Fruit fly (Drosophila melanogaster) whole organism, embryonic: ENCODE measurements around the gene CG43052.

Experiments used
- Atf-2 ChIP-seq: fragments of 200-800 bp; sonication (Bioruptor generic); optimal IDR thresholded peaks from 2 replicates; lab custom pipeline; 2016; ENCODE audit warnings: missing biosample characterization, missing genetic modification characterization
- Atf6 ChIP-seq: fragments of 200-800 bp; sonication (Bioruptor generic); IDR thresholded peaks from 2 replicates; pipeline ENCODE4 v1.3.6; 2022; ENCODE audit warnings: missing biosample characterization, missing genetic modification characterization
- BEAF-32 ChIP-seq: fragments of 200-800 bp; sonication (Bioruptor generic); optimal IDR thresholded peaks from 3 replicates; lab custom pipeline; 2017; ENCODE audit warnings: missing biosample characterization, missing genetic modification characterization, mild to moderate bottlenecking, moderate library complexity, missing genetic modification reagents
- CG10147 ChIP-seq: fragments of 200-800 bp; sonication (Bioruptor generic); optimal IDR thresholded peaks from 2 replicates; lab custom pipeline; 2019; ENCODE audit warnings: missing biosample characterization, mild to moderate bottlenecking, missing genetic modification characterization, moderate library complexity
- CG13296 ChIP-seq: fragments of 200-800 bp; sonication (Bioruptor generic); optimal IDR thresholded peaks from 3 replicates; lab custom pipeline; 2018; ENCODE audit warnings: missing biosample characterization, mild to moderate bottlenecking, missing genetic modification characterization
- CG13424 ChIP-seq: fragments of 200-800 bp; sonication (Bioruptor generic); optimal IDR thresholded peaks from 2 replicates; lab custom pipeline; 2019; ENCODE audit warnings: missing biosample characterization, mild to moderate bottlenecking, missing genetic modification characterization, moderate library complexity
- CG15514 ChIP-seq: fragments of 200-800 bp; sonication (Bioruptor generic); optimal IDR thresholded peaks from 3 replicates; lab custom pipeline; 2017; ENCODE audit warnings: missing biosample characterization, missing genetic modification characterization, mild to moderate bottlenecking, moderate library complexity, missing genetic modification reagents
- CG15601 ChIP-seq: fragments of 200-800 bp; sonication (Bioruptor generic); optimal IDR thresholded peaks from 3 replicates; lab custom pipeline; 2019; ENCODE audit warnings: missing biosample characterization, mild to moderate bottlenecking, missing genetic modification characterization, moderate library complexity
- CG16863 ChIP-seq: fragments of 200-800 bp; sonication (Bioruptor generic); optimal IDR thresholded peaks from 3 replicates; lab custom pipeline; 2016; ENCODE audit warnings: missing biosample characterization, missing genetic modification characterization
- CG17361 ChIP-seq: fragments of 200-800 bp; sonication (Bioruptor generic); IDR thresholded peaks from 3 replicates; pipeline ENCODE4 v1.3.6; 2022; ENCODE audit warnings: missing biosample characterization, missing genetic modification characterization
- CG17912 ChIP-seq: fragments of 200-800 bp; sonication (Bioruptor generic); optimal IDR thresholded peaks from 2 replicates; lab custom pipeline; 2018; ENCODE audit warnings: missing biosample characterization, mild to moderate bottlenecking, missing genetic modification characterization
- CG18476 ChIP-seq: fragments of 200-800 bp; sonication (Bioruptor generic); optimal IDR thresholded peaks from 2 replicates; lab custom pipeline; 2016; ENCODE audit warnings: missing biosample characterization, mild to moderate bottlenecking, missing genetic modification characterization
- CG2202 ChIP-seq: fragments of 200-800 bp; sonication (Bioruptor generic); optimal IDR thresholded peaks from 2 replicates; lab custom pipeline; 2018; ENCODE audit warnings: missing biosample characterization, mild to moderate bottlenecking, missing genetic modification characterization
- CG31224 ChIP-seq: fragments of 200-800 bp; sonication (Bioruptor generic); IDR thresholded peaks from 2 replicates; pipeline ENCODE4 v1.3.6; 2022; ENCODE audit warnings: missing biosample characterization, missing genetic modification characterization
- CG31441 ChIP-seq: fragments of 200-800 bp; sonication (Bioruptor generic); IDR thresholded peaks from 2 replicates; pipeline ENCODE4 v1.3.6; 2022; ENCODE audit warnings: missing biosample characterization, missing genetic modification characterization
- CG5180 ChIP-seq: fragments of 200-800 bp; sonication (Bioruptor generic); optimal IDR thresholded peaks from 3 replicates; lab custom pipeline; 2017; ENCODE audit warnings: missing biosample characterization, missing genetic modification characterization, mild to moderate bottlenecking, moderate library complexity, missing genetic modification reagents
- CG5245 ChIP-seq: fragments of 200-800 bp; sonication (Bioruptor generic); optimal IDR thresholded peaks from 3 replicates; lab custom pipeline; 2016; ENCODE audit warnings: missing biosample characterization, missing genetic modification characterization
- CG6813 ChIP-seq: fragments of 200-800 bp; sonication (Bioruptor generic); optimal IDR thresholded peaks from 2 replicates; lab custom pipeline; 2017; ENCODE audit warnings: missing biosample characterization, missing genetic modification characterization, mild to moderate bottlenecking, moderate library complexity, missing genetic modification reagents
- CG7987 ChIP-seq: fragments of 200-800 bp; sonication (Bioruptor generic); optimal IDR thresholded peaks from 2 replicates; lab custom pipeline; 2018; ENCODE audit warnings: missing biosample characterization, mild to moderate bottlenecking, missing genetic modification characterization, moderate library complexity
- D ChIP-seq, 2 experiments: fragments of 200-800 bp in 1 of 2; fragments of >200 bp in 1 of 2; sonication (Bioruptor generic) in 1 of 2; optimal IDR thresholded peaks; 2 replicates in 1 of 2; 3 replicates in 1 of 2; lab custom pipeline; 2017; ENCODE audit warnings: mild to moderate bottlenecking in 1 of 2, missing biosample characterization in 1 of 2, missing genetic modification characterization in 1 of 2, missing genetic modification reagents in 1 of 2
- Dek ChIP-seq: fragments of 200-800 bp; sonication (Bioruptor generic); optimal IDR thresholded peaks from 3 replicates; lab custom pipeline; 2019; ENCODE audit warnings: missing biosample characterization, mild to moderate bottlenecking, missing genetic modification characterization, moderate library complexity
- Drgx ChIP-seq: fragments of 200-800 bp; sonication (Bioruptor generic); IDR thresholded peaks from 2 replicates; pipeline ENCODE4 v1.3.6; 2022; ENCODE audit warnings: missing biosample characterization, missing genetic modification characterization
- Hr3 ChIP-seq: fragments of 200-800 bp; sonication (Bioruptor generic); optimal IDR thresholded peaks from 3 replicates; lab custom pipeline; 2016; ENCODE audit warnings: missing biosample characterization, missing genetic modification characterization
- MESR4 ChIP-seq: fragments of 200-800 bp; sonication (Bioruptor generic); optimal IDR thresholded peaks from 2 replicates; lab custom pipeline; 2018; ENCODE audit warnings: missing biosample characterization, mild to moderate bottlenecking, missing genetic modification characterization, moderate library complexity
- Myb ChIP-seq: fragments of 200-800 bp; sonication (Bioruptor generic); optimal IDR thresholded peaks from 2 replicates; lab custom pipeline; 2016; ENCODE audit warnings: missing biosample characterization, missing genetic modification characterization
- Nf-YC ChIP-seq: fragments of 200-800 bp; optimal IDR thresholded peaks from 3 replicates; lab custom pipeline; 2019; ENCODE audit warnings: missing biosample characterization, mild to moderate bottlenecking, missing genetic modification characterization, moderate library complexity
- Poxn ChIP-seq: fragments of 200-800 bp; sonication (Bioruptor generic); IDR thresholded peaks from 2 replicates; pipeline ENCODE4 v1.3.6; 2022; ENCODE audit warnings: missing biosample characterization, missing genetic modification characterization
- Side ChIP-seq: fragments of 200-800 bp; sonication (Bioruptor generic); optimal IDR thresholded peaks from 2 replicates; lab custom pipeline; 2016; ENCODE audit warnings: missing biosample characterization, missing genetic modification characterization
- Six4 ChIP-seq: fragments of 200-800 bp; sonication (Bioruptor generic); optimal IDR thresholded peaks from 2 replicates; lab custom pipeline; 2016; ENCODE audit warnings: missing biosample characterization, missing genetic modification characterization
- Spps ChIP-seq: fragments of 200-800 bp; sonication (Bioruptor generic); optimal IDR thresholded peaks from 2 replicates; lab custom pipeline; 2018; ENCODE audit warnings: missing biosample characterization, mild to moderate bottlenecking, missing genetic modification characterization
- Sry-δ ChIP-seq: fragments of 200-800 bp; sonication (Bioruptor generic); optimal IDR thresholded peaks from 2 replicates; lab custom pipeline; 2016; ENCODE audit warnings: missing biosample characterization, missing genetic modification characterization
- dm ChIP-seq: fragments of 200-800 bp; sonication (Bioruptor generic); optimal IDR thresholded peaks from 3 replicates; lab custom pipeline; 2016; ENCODE audit warnings: missing biosample characterization, missing genetic modification characterization
- ems ChIP-seq: fragments of 200-800 bp; sonication (Bioruptor generic); optimal IDR thresholded peaks from 3 replicates; lab custom pipeline; 2016; ENCODE audit warnings: missing biosample characterization, missing genetic modification characterization
- esg ChIP-seq: fragments of 200-800 bp; sonication (Bioruptor generic); conservative IDR thresholded peaks from 2 replicates; pipeline ENCODE4 v1.3.6; 2022; ENCODE audit warnings: missing biosample characterization, missing genetic modification characterization
- fru ChIP-seq: fragments of >200 bp; optimal IDR thresholded peaks from 2 replicates; lab custom pipeline; 2017
- ham ChIP-seq: fragments of 200-800 bp; sonication (Bioruptor generic); IDR thresholded peaks from 2 replicates; pipeline ENCODE4 v1.3.6; 2022; ENCODE audit warnings: missing biosample characterization, missing genetic modification characterization
- klu ChIP-seq: fragments of 200-800 bp; sonication (Bioruptor generic); IDR thresholded peaks from 2 replicates; pipeline ENCODE4 v1.3.6; 2022; ENCODE audit warnings: missing biosample characterization, missing genetic modification characterization
- otp ChIP-seq: fragments of 200-800 bp; sonication (Bioruptor generic); IDR thresholded peaks from 3 replicates; pipeline ENCODE4, ENCODE4 v1.3.6; 2022; ENCODE audit warnings: missing biosample characterization, missing genetic modification characterization
- p53 ChIP-seq: fragments of 200-800 bp; sonication (Bioruptor generic); optimal IDR thresholded peaks from 2 replicates; lab custom pipeline; 2016; ENCODE audit warnings: missing biosample characterization, missing genetic modification characterization
- pan ChIP-seq, 4 experiments: fragments of >200 bp in 3 of 4; fragments of 200-800 bp in 1 of 4; sonication (Bioruptor generic) in 1 of 4; optimal IDR thresholded peaks in 3 of 4; IDR thresholded peaks in 1 of 4; 2 replicates each; pipeline versions ENCODE4 v1.3.6 to Lab custom; 2017 to 2022; ENCODE audit warnings: missing biosample characterization in 2 of 4, missing genetic modification characterization in 2 of 4, mixed read lengths in 1 of 4
- pb ChIP-seq: fragments of 200-800 bp; sonication (Bioruptor generic); optimal IDR thresholded peaks from 3 replicates; lab custom pipeline; 2016; ENCODE audit warnings: missing biosample characterization, missing genetic modification characterization
- sens ChIP-seq: fragments of 200-800 bp; sonication (Bioruptor generic); peaks from one replicate; lab custom pipeline; 2016; ENCODE audit warnings: missing biosample characterization, missing genetic modification characterization
- slp2 ChIP-seq: fragments of 200-800 bp; sonication (Bioruptor generic); optimal IDR thresholded peaks from 2 replicates; lab custom pipeline; 2016; ENCODE audit warnings: missing biosample characterization, missing genetic modification characterization
- sob ChIP-seq: fragments of 200-800 bp; sonication (Bioruptor generic); IDR thresholded peaks from 2 replicates; pipeline ENCODE4 v1.3.6; 2022; ENCODE audit warnings: missing biosample characterization, missing genetic modification characterization
- tap ChIP-seq: fragments of 200-800 bp; optimal IDR thresholded peaks from 3 replicates; lab custom pipeline; 2019; ENCODE audit warnings: missing biosample characterization, mild to moderate bottlenecking, missing genetic modification characterization, moderate library complexity
- tgo ChIP-seq: fragments of 200-800 bp; sonication (Bioruptor generic); IDR thresholded peaks from 3 replicates; pipeline ENCODE4 v1.3.6; 2022; ENCODE audit warnings: missing biosample characterization, missing genetic modification characterization
- toy ChIP-seq: fragments of 200-800 bp; sonication (Bioruptor generic); IDR thresholded peaks from 2 replicates; pipeline ENCODE4 v1.3.6; 2022; ENCODE audit warnings: missing biosample characterization, missing genetic modification characterization
- trh ChIP-seq: fragments of 200-800 bp; sonication (Bioruptor generic); optimal IDR thresholded peaks from 2 replicates; lab custom pipeline; 2016; ENCODE audit warnings: missing biosample characterization, missing genetic modification characterization
- tup ChIP-seq: fragments of 200-800 bp; sonication (Bioruptor generic); optimal IDR thresholded peaks from 2 replicates; lab custom pipeline; 2016; ENCODE audit warnings: missing biosample characterization, mild to moderate bottlenecking, missing genetic modification characterization, moderate library complexity
- unpg ChIP-seq: fragments of 200-800 bp; sonication (Bioruptor generic); optimal IDR thresholded peaks from 3 replicates; lab custom pipeline; 2018; ENCODE audit warnings: missing biosample characterization, mild to moderate bottlenecking, missing genetic modification characterization, moderate library complexity

CG43052 gene

dm6 chr2L:14372254-14372717, 20.4 kb downstream of the CG43052 start (continued):
- TF ChIP-seq pb (GFP tag; lab: Kevin White, UChicago) (no peak), Drgx (no peak), p53 (GFP tag; lab: Kevin White, UChicago) (no peak), CG6813 (no peak), tgo (GFP tag; lab: Robert Waterston, UW) (peak; percentile 87), Six4 (GFP tag; lab: Kevin White, UChicago) (no peak), ems (GFP tag; lab: Kevin White, UChicago) (peak; percentile 29), toy (no peak), CG31224 (GFP tag; lab: Robert Waterston, UW) (peak; percentile 61; the same call in 1 of the 2 replicates), Side (GFP tag; lab: Kevin White, UChicago) (peak; percentile 2), slp2 (GFP tag; lab: Kevin White, UChicago) (peak; percentile 26), tap (tag; lab: Kevin White, UChicago) (peak; percentile 29), CG13424 (peak; percentile 89), fru (no peak), Atf6 (GFP tag; lab: Robert Waterston, UW) (peak; percentile 68; the same call in 1 of the 2 replicates), CG17912 (no peak), esg (GFP tag; lab: Robert Waterston, UW) (peak; percentile 84), CG2202 (tag; lab: Kevin White, UChicago) (no peak), BEAF-32 (GFP tag; lab: Kevin White, UChicago) (no peak), CG5245 (GFP tag; lab: Kevin White, UChicago) (no peak), Poxn (GFP tag; lab: Robert Waterston, UW) (0 out of 2 replicates have a peak, but pooled peaks have one; percentile 40), sob (GFP tag; lab: Robert Waterston, UW) (peak; percentile 89), CG7987 (no peak), dm (peak; percentile 45), klu (no peak; the same call in none of the 2 replicates), ham (GFP tag; lab: Robert Waterston, UW) (no peak), Myb (GFP tag; lab: Kevin White, UChicago) (peak; percentile 37), Hr3 (peak; percentile 55), CG17361 (GFP tag; lab: Robert Waterston, UW) (peak; percentile 41; the same call in 1 of the 3 replicates), trh (GFP tag; lab: Kevin White, UChicago) (no peak), CG31441 (GFP tag; lab: Robert Waterston, UW) (peak; percentile 49), CG5180 (GFP tag; lab: Kevin White, UChicago) (no peak), MESR4 (GFP tag; lab: Kevin White, UChicago) (no peak), D (optimal IDR thresholded peaks at IDR 0.05; lab: Kevin White, UChicago) (no peak), D (GFP tag; optimal IDR thresholded peaks at IDR 0.05; lab: Kevin White, UChicago) (no peak), CG18476 (GFP tag; lab: Kevin White, UChicago) (no peak), CG16863 (GFP tag; lab: Kevin White, UChicago) (peak; percentile 6), tup (peak; percentile 9), Spps (tag; lab: Kevin White, UChicago) (no peak), CG15514 (GFP tag; lab: Kevin White, UChicago) (peak; percentile 2), Nf-YC (tag; lab: Kevin White, UChicago) (no peak), Sry-δ (GFP tag; lab: Kevin White, UChicago) (no peak), CG10147 (GFP tag; lab: Kevin White, UChicago) (peak; percentile 21), sens (peak; percentile 95), unpg (GFP tag; lab: Kevin White, UChicago) (peak; percentile 88), CG15601 (tag; lab: Kevin White, UChicago) (no peak), Dek (tag; lab: Kevin White, UChicago) (peak; percentile 81), Atf-2 (GFP tag; lab: Kevin White, UChicago) (no peak), otp (peak; percentile 69; the same call in 1 of the 3 replicates), CG13296 (peak; percentile 33), pan (optimal IDR thresholded peaks at IDR 0.05; lab: Kevin White, UChicago) (no peak), pan (GFP tag; optimal IDR thresholded peaks at IDR 0.05 in 1 of 2, IDR thresholded peaks at IDR 0.05 in 1 of 2) (peak in 1 of 2 experiments; percentile 76)
